Fruit fly (Drosophila melanogaster) whole organism, embryonic: Measurements from ENCODE around the gene MAPk-Ak2.
A peak's percentile ranks its signal among the peaks of the same experiment; 100 is the strongest.

Experiments used
- Abd-B ChIP-seq: fragments of 200-800 bp; sonication (Bioruptor generic); optimal IDR thresholded peaks from 2 replicates; lab custom pipeline; 2018; ENCODE audit warnings: missing biosample characterization, mild to moderate bottlenecking, missing genetic modification characterization, moderate library complexity
- B-H1 ChIP-seq: fragments of 200-800 bp; sonication (Bioruptor generic); IDR thresholded peaks from 3 replicates; pipeline ENCODE4 v1.3.6; 2022; ENCODE audit warnings: missing biosample characterization, missing genetic modification characterization
- Blimp-1 ChIP-seq: fragments of 200-800 bp; sonication (Bioruptor generic); optimal IDR thresholded peaks from 3 replicates; lab custom pipeline; 2018; ENCODE audit warnings: missing biosample characterization, missing genetic modification characterization, mild to moderate bottlenecking, moderate library complexity, missing genetic modification reagents
- CG11085 ChIP-seq: fragments of 200-800 bp; sonication (Bioruptor generic); IDR thresholded peaks from 2 replicates; pipeline ENCODE4 v1.3.6; 2022; ENCODE audit warnings: missing biosample characterization, missing genetic modification characterization
- CG15269 ChIP-seq: fragments of 200-800 bp; sonication (Bioruptor generic); optimal IDR thresholded peaks from 2 replicates; lab custom pipeline; 2018; ENCODE audit warnings: missing biosample characterization, mild to moderate bottlenecking, missing genetic modification characterization, moderate library complexity
- CG16779 ChIP-seq: fragments of 200-800 bp; sonication (Bioruptor generic); IDR thresholded peaks from 2 replicates; pipeline ENCODE4 v1.3.6; 2022; ENCODE audit warnings: missing biosample characterization, missing genetic modification characterization
- CG17186 ChIP-seq: fragments of 200-800 bp; sonication (Bioruptor generic); optimal IDR thresholded peaks from 3 replicates; lab custom pipeline; 2017; ENCODE audit warnings: missing biosample characterization, missing genetic modification reagents, missing genetic modification characterization
- CG2712 ChIP-seq: fragments of 200-800 bp; optimal IDR thresholded peaks from 3 replicates; lab custom pipeline; 2019; ENCODE audit warnings: missing biosample characterization, mild to moderate bottlenecking, missing genetic modification characterization, moderate library complexity
- CG3726 ChIP-seq: fragments of 200-800 bp; sonication (Bioruptor generic); IDR thresholded peaks from 3 replicates; pipeline ENCODE4, ENCODE4 v1.3.6; 2022; ENCODE audit warnings: missing biosample characterization, missing genetic modification characterization
- CG3838 ChIP-seq: fragments of 200-800 bp; sonication (Bioruptor generic); optimal IDR thresholded peaks from 3 replicates; lab custom pipeline; 2016; ENCODE audit warnings: missing biosample characterization, missing genetic modification characterization
- CG4617 ChIP-seq: fragments of 200-800 bp; sonication (Bioruptor generic); optimal IDR thresholded peaks from 3 replicates; lab custom pipeline; 2016; ENCODE audit warnings: missing biosample characterization, missing genetic modification characterization, borderline replicate concordance
- CG4854 ChIP-seq: fragments of 200-800 bp; sonication (Bioruptor generic); optimal IDR thresholded peaks from 2 replicates; lab custom pipeline; 2016; ENCODE audit warnings: missing biosample characterization, missing genetic modification characterization, inconsistent platforms
- CG7271 ChIP-seq: fragments of 200-800 bp; sonication (Bioruptor generic); optimal IDR thresholded peaks from 2 replicates; lab custom pipeline; 2018; ENCODE audit warnings: missing biosample characterization, mild to moderate bottlenecking, missing genetic modification characterization, moderate library complexity
- CG7987 ChIP-seq: fragments of 200-800 bp; sonication (Bioruptor generic); optimal IDR thresholded peaks from 2 replicates; lab custom pipeline; 2018; ENCODE audit warnings: missing biosample characterization, mild to moderate bottlenecking, missing genetic modification characterization, moderate library complexity
- CG8388 ChIP-seq: fragments of 200-800 bp; sonication (Bioruptor generic); optimal IDR thresholded peaks from 2 replicates; lab custom pipeline; 2019; ENCODE audit warnings: missing biosample characterization, mild to moderate bottlenecking, missing genetic modification characterization, moderate library complexity
- CG8944 ChIP-seq: fragments of 200-800 bp; sonication (Bioruptor generic); optimal IDR thresholded peaks from 3 replicates; lab custom pipeline; 2016; ENCODE audit warnings: missing biosample characterization, missing genetic modification characterization
- Dad ChIP-seq: fragments of 200-800 bp; sonication (Bioruptor generic); optimal IDR thresholded peaks from 3 replicates; lab custom pipeline; 2016; ENCODE audit warnings: missing biosample characterization, missing genetic modification characterization
- Dip3 ChIP-seq: fragments of 200-800 bp; sonication (Bioruptor generic); optimal IDR thresholded peaks from 3 replicates; lab custom pipeline; 2016; ENCODE audit warnings: missing biosample characterization, missing genetic modification characterization
- Elba2 ChIP-seq: fragments of 200-800 bp; sonication (Bioruptor generic); optimal IDR thresholded peaks from 3 replicates; lab custom pipeline; 2016; ENCODE audit warnings: missing biosample characterization, missing genetic modification characterization
- GATAe ChIP-seq: fragments of 200-800 bp; sonication (Bioruptor generic); conservative IDR thresholded peaks from 2 replicates; pipeline ENCODE4 v1.3.6; 2022; ENCODE audit warnings: missing biosample characterization, missing genetic modification characterization
- Gsc ChIP-seq: fragments of 200-800 bp; sonication (Bioruptor generic); IDR thresholded peaks from 2 replicates; pipeline ENCODE4 v1.3.6; 2022; ENCODE audit warnings: missing biosample characterization, missing genetic modification characterization
- Lpt ChIP-seq: fragments of >200 bp; optimal IDR thresholded peaks from 2 replicates; lab custom pipeline; 2018; ENCODE audit warnings: missing biosample characterization, missing genetic modification characterization
- Ravus ChIP-seq: fragments of 200-800 bp; sonication (Bioruptor generic); IDR thresholded peaks from 2 replicates; pipeline ENCODE4 v1.3.6; 2022; ENCODE audit warnings: missing biosample characterization, missing genetic modification characterization
- az2 ChIP-seq: fragments of 200-800 bp; sonication (Bioruptor generic); optimal IDR thresholded peaks from 3 replicates; lab custom pipeline; 2016; ENCODE audit warnings: missing biosample characterization, missing genetic modification characterization
- cg ChIP-seq: fragments of 200-800 bp; sonication (Bioruptor generic); optimal IDR thresholded peaks from 3 replicates; lab custom pipeline; 2019; ENCODE audit warnings: missing biosample characterization, mild to moderate bottlenecking, missing genetic modification characterization, moderate library complexity
- eve ChIP-seq, 2 experiments: fragments of >200 bp; optimal IDR thresholded peaks; 2 replicates each; lab custom pipeline; 2017; ENCODE audit warnings: missing biosample characterization in 2 of 2, missing genetic modification characterization in 2 of 2
- fd102C ChIP-seq: fragments of 200-800 bp; sonication (Bioruptor generic); optimal IDR thresholded peaks from 2 replicates; lab custom pipeline; 2018; ENCODE audit warnings: missing biosample characterization, mild to moderate bottlenecking, missing genetic modification characterization, moderate library complexity
- fd64A ChIP-seq: fragments of 200-800 bp; sonication (Bioruptor generic); optimal IDR thresholded peaks from 3 replicates; lab custom pipeline; 2018; ENCODE audit warnings: missing biosample characterization, mild to moderate bottlenecking, missing genetic modification characterization
- gcm2 ChIP-seq: fragments of 200-800 bp; sonication (Bioruptor generic); optimal IDR thresholded peaks from 2 replicates; lab custom pipeline; 2016; ENCODE audit warnings: missing biosample characterization, missing genetic modification characterization
- lbe ChIP-seq: fragments of 200-800 bp; sonication (Bioruptor generic); optimal IDR thresholded peaks from 2 replicates; lab custom pipeline; 2016; ENCODE audit warnings: missing biosample characterization, mild to moderate bottlenecking, missing genetic modification characterization
- nerfin-2 ChIP-seq: fragments of 200-800 bp; sonication (Bioruptor generic); IDR thresholded peaks from 2 replicates; pipeline ENCODE4 v1.3.6; 2022; ENCODE audit warnings: missing biosample characterization, missing genetic modification characterization; ENCODE audit not compliant: partially characterized antibody
- oc ChIP-seq: fragments of 200-800 bp; sonication (Bioruptor generic); optimal IDR thresholded peaks from 2 replicates; lab custom pipeline; 2018; ENCODE audit warnings: missing biosample characterization, mild to moderate bottlenecking, missing genetic modification characterization, moderate library complexity
- onecut ChIP-seq: fragments of 200-800 bp; sonication (Bioruptor generic); IDR thresholded peaks from 2 replicates; pipeline ENCODE4 v1.3.6; 2022; ENCODE audit warnings: missing biosample characterization, missing genetic modification characterization
- prd ChIP-seq, 3 experiments: fragments of >200 bp in 2 of 3; fragments of 200-800 bp in 1 of 3; sonication (Bioruptor generic) in 1 of 3; optimal IDR thresholded peaks in 2 of 3; IDR thresholded peaks in 1 of 3; 2 replicates in 2 of 3; 3 replicates in 1 of 3; pipeline versions ENCODE4 v1.3.6 to Lab custom; 2017 to 2022; ENCODE audit warnings: missing biosample characterization in 1 of 3, missing genetic modification characterization in 1 of 3
- sens ChIP-seq: fragments of 200-800 bp; sonication (Bioruptor generic); peaks from one replicate; lab custom pipeline; 2016; ENCODE audit warnings: missing biosample characterization, missing genetic modification characterization
- sens-2 ChIP-seq: fragments of 200-800 bp; sonication (Bioruptor generic); IDR thresholded peaks from 2 replicates; pipeline ENCODE4 v1.3.6; 2022; ENCODE audit warnings: missing biosample characterization, missing genetic modification characterization
- so ChIP-seq: fragments of 200-800 bp; sonication (Bioruptor generic); IDR thresholded peaks from 3 replicates; pipeline ENCODE4 v1.3.6; 2022; ENCODE audit warnings: missing biosample characterization, missing genetic modification characterization
- tgo ChIP-seq: fragments of 200-800 bp; sonication (Bioruptor generic); IDR thresholded peaks from 3 replicates; pipeline ENCODE4 v1.3.6; 2022; ENCODE audit warnings: missing biosample characterization, missing genetic modification characterization
- twi ChIP-seq: fragments of 200-800 bp; optimal IDR thresholded peaks from 2 replicates; lab custom pipeline; 2019; ENCODE audit warnings: missing biosample characterization, mild to moderate bottlenecking, missing genetic modification characterization, moderate library complexity
- unpg ChIP-seq: fragments of 200-800 bp; sonication (Bioruptor generic); optimal IDR thresholded peaks from 3 replicates; lab custom pipeline; 2018; ENCODE audit warnings: missing biosample characterization, mild to moderate bottlenecking, missing genetic modification characterization, moderate library complexity
- usp ChIP-seq: fragments of >200 bp; optimal IDR thresholded peaks from 2 replicates; lab custom pipeline; 2017; ENCODE audit warnings: missing biosample characterization, missing genetic modification characterization
- wor ChIP-seq: fragments of 200-800 bp; sonication (Bioruptor generic); IDR thresholded peaks from 2 replicates; pipeline ENCODE4 v1.3.6; 2022; ENCODE audit warnings: missing biosample characterization, missing genetic modification characterization

The MAPk-Ak2 gene

DNA sequence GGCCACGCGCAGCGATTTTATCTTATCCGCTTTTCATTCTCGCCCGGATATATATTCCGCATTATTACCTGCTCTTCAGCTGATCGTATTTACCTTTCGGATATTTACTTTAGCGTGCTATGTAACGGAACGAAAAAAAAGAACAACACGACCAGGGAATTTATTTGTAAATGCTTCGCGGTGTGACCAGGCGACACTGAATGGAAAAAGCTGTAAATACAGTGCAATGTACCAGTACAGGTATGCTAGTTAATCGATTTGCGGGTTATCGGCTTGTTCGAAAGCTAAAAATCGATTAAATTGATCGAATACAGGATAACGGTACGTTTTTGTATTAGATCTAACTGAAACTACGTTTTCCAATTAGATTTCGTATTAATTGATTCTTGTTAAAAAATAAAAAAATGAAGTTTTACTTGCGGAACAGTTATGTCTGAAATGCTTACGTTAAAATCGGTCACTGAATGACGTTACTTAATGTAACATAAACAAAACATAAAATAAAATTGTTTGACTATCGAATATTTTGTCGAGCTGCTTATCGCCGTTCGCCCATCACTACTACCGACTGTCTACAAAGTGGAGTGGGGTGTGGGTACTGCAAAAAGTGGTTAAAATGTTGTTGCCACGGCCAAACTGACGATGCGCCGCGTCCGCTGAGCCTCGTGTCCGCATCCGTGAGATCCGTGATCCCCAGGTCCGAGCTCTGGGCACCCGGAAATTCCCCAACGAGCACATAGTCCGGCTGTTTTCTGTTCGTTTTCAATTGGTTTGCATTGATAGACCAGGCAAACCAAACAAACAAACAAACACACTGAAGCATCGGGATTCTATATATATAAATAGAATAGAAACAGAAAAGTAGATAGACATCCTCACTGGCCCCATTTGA, at the start of gene MAPk-Ak2, which contains the start of gene CG42699 (continued):
- TF ChIP-seq cg (GFP tag; lab: Kevin White, UChicago): peak; percentile 63
- peak; percentile 70 for TF ChIP-seq Dad (GFP tag; lab: Kevin White, UChicago)

DNA sequence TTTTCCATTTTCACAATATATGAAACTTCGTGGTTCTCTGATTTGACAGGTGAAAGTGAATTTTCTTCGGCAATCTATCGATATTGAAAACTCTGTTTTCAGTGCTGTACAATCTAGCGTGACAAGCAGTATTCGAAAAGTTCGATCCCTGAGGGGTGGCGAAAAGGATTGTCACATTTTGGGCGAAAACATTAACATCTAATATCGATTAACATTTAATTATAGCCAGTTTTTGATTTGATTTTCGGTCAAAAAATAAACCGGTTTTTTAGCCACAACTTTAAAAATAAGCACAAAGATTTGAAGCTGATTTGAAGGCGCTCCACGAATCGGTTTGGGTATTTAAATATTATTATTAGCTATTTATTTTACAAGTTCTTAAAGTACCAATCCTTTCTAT, 48.9 kb upstream of the MAPk-Ak2 start, which contains the start of gene CG44329:
Gene CG44329 (minus strand): TSS at position 101 of the 400 bp plus-strand sequence.
- no peak for TF ChIP-seq so (GFP tag; lab: Robert Waterston, UW)
- TF ChIP-seq fd102C (GFP tag; lab: Kevin White, UChicago): no peak
- no peak for TF ChIP-seq B-H1 (GFP tag; lab: Robert Waterston, UW)
- TF ChIP-seq usp: no peak
- no peak for TF ChIP-seq GATAe (GFP tag; lab: Robert Waterston, UW)
- no peak for TF ChIP-seq prd (optimal IDR thresholded peaks at IDR 0.05; lab: Kevin White, UChicago)
- no peak for TF ChIP-seq prd (GFP tag; IDR thresholded peaks at IDR 0.05; lab: Robert Waterston, UW)
- no peak for TF ChIP-seq onecut
- no peak for TF ChIP-seq twi (tag; lab: Kevin White, UChicago)
- TF ChIP-seq tgo: no peak

DNA sequence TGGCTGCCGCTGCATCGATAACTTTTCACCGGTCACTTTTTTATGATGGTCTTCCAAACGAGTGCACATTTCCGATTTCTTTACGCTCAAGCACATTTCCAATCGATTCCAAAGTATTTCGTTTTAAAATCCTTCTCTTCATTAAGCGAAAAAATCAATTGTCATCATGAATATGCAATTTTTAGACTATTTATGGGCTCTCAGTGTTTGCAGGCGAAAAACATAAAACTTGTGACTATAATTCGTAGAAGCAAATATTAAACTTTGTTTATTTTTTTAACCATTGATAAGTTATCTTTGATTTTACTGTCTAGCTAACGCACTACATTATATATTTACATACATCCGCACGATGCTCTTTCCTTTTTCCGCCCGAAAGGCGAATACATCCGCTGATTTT, 44.7 kb upstream of the MAPk-Ak2 start, which contains the start of gene Prosbeta2R1:
Gene Prosbeta2R1 (plus strand): TSS at position 301 of the 400 bp plus-strand sequence.
- TF ChIP-seq nerfin-2 (GFP tag; lab: Robert Waterston, UW): no peak
- no peak for TF ChIP-seq Dip3 (GFP tag; lab: Kevin White, UChicago)
- TF ChIP-seq unpg (GFP tag; lab: Kevin White, UChicago): no peak
- no peak for TF ChIP-seq Elba2 (GFP tag; lab: Kevin White, UChicago)
- TF ChIP-seq Lpt (GFP tag; lab: Kevin White, UChicago): no peak
- TF ChIP-seq Abd-B: no peak
- TF ChIP-seq eve (GFP tag; optimal IDR thresholded peaks at IDR 0.05; lab: Kevin White, UChicago): no peak
- no peak for TF ChIP-seq Blimp-1
- TF ChIP-seq CG11085 (GFP tag; lab: Robert Waterston, UW): no peak
- no peak for TF ChIP-seq lbe (GFP tag; lab: Kevin White, UChicago)
- no peak for TF ChIP-seq CG7271 (tag; lab: Kevin White, UChicago)

DNA sequence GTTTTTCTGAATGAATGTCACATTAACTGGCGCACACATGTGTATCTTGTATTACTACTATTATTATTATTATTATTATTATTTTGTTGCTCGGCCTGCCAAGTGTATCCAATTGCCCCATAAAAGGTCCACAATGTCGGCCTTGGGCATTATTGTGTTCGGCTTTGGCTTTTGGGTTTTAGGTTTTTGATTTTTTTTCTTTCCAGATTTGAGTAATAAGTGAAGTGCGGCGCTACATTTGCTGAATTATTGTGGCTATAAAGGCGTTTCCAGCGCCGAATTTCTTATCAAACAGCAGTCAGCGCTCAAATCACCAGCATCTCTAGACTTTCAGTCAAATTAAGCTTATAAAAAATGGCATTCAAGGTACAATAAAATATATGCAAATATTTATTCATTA, 40.4 kb upstream of the MAPk-Ak2 start, which contains the start of gene Cpr5C:
Gene Cpr5C (plus strand): TSS at position 301 of the 400 bp plus-strand sequence.
- TF ChIP-seq CG3838 (no peak), CG15269 (tag; lab: Kevin White, UChicago) (no peak), CG3726 (GFP tag; lab: Robert Waterston, UW) (no peak), CG8388 (GFP tag; lab: Kevin White, UChicago) (no peak), tgo (no peak)

DNA sequence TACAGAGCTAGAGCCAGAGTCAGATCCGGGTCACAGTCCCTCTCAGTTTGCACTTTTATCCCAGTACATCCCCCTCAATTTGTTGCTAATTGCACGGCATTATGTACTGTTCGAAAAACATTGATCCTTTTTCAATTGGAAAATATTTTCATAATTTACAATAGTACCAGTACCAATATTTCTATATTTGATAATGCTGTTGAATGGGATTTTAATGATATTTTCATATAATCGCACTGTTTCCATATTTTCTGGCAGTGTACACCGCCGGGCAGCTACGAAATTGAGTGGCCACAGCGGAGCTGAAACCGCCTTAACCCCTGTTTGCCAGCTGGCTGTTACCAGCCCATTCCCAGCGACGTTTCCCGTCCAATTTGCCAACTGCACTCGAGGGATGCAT, 36.6 kb upstream of the MAPk-Ak2 start:
- TF ChIP-seq CG7271 (tag; lab: Kevin White, UChicago) (no peak), CG4617 (GFP tag; lab: Kevin White, UChicago) (no peak), CG17186 (GFP tag; lab: Kevin White, UChicago) (no peak), gcm2 (no peak), CG16779 (GFP tag; lab: Robert Waterston, UW) (no peak), prd (optimal IDR thresholded peaks at IDR 0.05; lab: Kevin White, UChicago) (no peak), prd (GFP tag; IDR thresholded peaks at IDR 0.05; lab: Robert Waterston, UW) (peak; percentile 13; the same call in 1 of the 3 replicates), az2 (GFP tag; lab: Kevin White, UChicago) (no peak), Gsc (no peak), sens (GFP tag; lab: Kevin White, UChicago) (peak; percentile 72), Ravus (GFP tag; lab: Robert Waterston, UW) (no peak), oc (tag; lab: Kevin White, UChicago) (no peak), sens-2 (no peak), fd64A (no peak), CG4854 (no peak), CG8944 (GFP tag; lab: Kevin White, UChicago) (no peak), CG7987 (GFP tag; lab: Kevin White, UChicago) (no peak), wor (GFP tag; lab: Robert Waterston, UW) (no peak), CG2712 (tag; lab: Kevin White, UChicago) (peak; percentile 5)
